Fruit fly (Drosophila melanogaster): ENCODE results near the gene CG34180.

Gene CG34180

DNA sequence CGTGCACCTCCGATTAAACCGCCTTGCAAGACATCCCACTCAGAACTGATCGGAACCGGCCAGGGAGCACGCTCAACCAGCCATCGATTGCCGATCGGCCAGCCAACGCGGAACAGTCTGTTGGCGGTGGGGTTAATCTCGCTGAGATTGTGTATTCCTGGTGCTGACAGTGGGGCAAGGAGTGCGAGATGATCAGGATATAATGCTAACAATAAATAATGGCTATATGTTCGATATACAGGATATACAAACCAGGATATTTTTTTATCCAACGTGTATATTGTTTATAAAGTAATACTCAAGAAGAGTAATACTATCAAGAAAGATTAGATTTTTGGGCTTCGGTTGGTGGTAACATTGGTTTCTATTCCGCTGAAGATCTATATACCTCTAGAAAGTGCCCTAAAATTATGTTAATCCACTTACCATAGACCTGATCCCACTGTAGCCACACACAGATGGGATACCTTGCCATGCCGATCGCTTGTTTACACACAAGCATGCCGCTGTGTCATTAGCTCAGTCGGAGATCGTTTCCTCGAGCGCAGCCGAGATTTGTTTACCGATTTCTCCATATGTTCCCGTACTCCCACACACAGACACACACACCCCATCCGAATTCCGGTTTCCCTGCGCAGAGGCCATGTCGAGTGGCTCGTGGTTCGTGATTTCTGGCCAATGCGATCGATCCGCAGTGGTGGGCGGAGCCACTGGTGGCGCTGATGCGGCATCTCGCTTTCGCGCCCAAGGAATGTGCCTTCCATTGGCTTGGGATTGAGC lies 40.8 kb upstream of the CG34180 start, which contains the start of gene H2.0:
TSS of gene H2.0 (minus strand) at position 51 of the 780 bp plus-strand sequence.
- TF ChIP-seq CG7368 (GFP tag; optimal IDR thresholded peaks at IDR 0.05), result peak; percentile 3
- TF ChIP-seq CG6792 (GFP tag; optimal IDR thresholded peaks at IDR 0.05), result peak; percentile 70
- no peak for TF ChIP-seq CG6854 (GFP tag; optimal IDR thresholded peaks at IDR 0.05)
- peak; percentile 32 for TF ChIP-seq Blimp-1 (GFP tag; optimal IDR thresholded peaks at IDR 0.05)
- peak; percentile 93 for TF ChIP-seq Eip78C (GFP tag)
- peak; percentile 63 for TF ChIP-seq spab (GFP tag; optimal IDR thresholded peaks at IDR 0.05)
- peak; percentile 51 for TF ChIP-seq Eip75B (GFP tag; optimal IDR thresholded peaks at IDR 0.05)
- peak; percentile 28 for TF ChIP-seq CG8319 (GFP tag; optimal IDR thresholded peaks at IDR 0.05)
- TF ChIP-seq esn (GFP tag; optimal IDR thresholded peaks at IDR 0.05), result peak; percentile 79
- peak; percentile 58 for TF ChIP-seq CG34406 (GFP tag; optimal IDR thresholded peaks at IDR 0.05)
- TF ChIP-seq fd59A (GFP tag; optimal IDR thresholded peaks at IDR 0.05), result peak; percentile 64
- peak; percentile 53 for TF ChIP-seq pdm3 (GFP tag; optimal IDR thresholded peaks at IDR 0.05)
- TF ChIP-seq Hr4 (GFP tag; optimal IDR thresholded peaks at IDR 0.05), result peak; percentile 50
- peak; percentile 81 for TF ChIP-seq CG32006 (GFP tag; optimal IDR thresholded peaks at IDR 0.05)
- TF ChIP-seq net (GFP tag; optimal IDR thresholded peaks at IDR 0.05), result peak; percentile 58
- peak; percentile 43 for TF ChIP-seq CG4318 (GFP tag; optimal IDR thresholded peaks at IDR 0.05)
- TF ChIP-seq acj6 (GFP tag; optimal IDR thresholded peaks at IDR 0.05), result peak; percentile 68
- TF ChIP-seq topi (GFP tag; optimal IDR thresholded peaks at IDR 0.05), result peak; percentile 78
- TF ChIP-seq lz (GFP tag; optimal IDR thresholded peaks at IDR 0.05), result peak; percentile 75
- peak; percentile 25 for TF ChIP-seq CG1621 (tag; optimal IDR thresholded peaks at IDR 0.05)
- TF ChIP-seq Sox14 (GFP tag; optimal IDR thresholded peaks at IDR 0.05), result peak; percentile 75
- peak; percentile 59 for TF ChIP-seq CG6276 (GFP tag; optimal IDR thresholded peaks at IDR 0.05)
- TF ChIP-seq achi (GFP tag; optimal IDR thresholded peaks at IDR 0.05), result peak; percentile 73
- TF ChIP-seq CG6808 (GFP tag; optimal IDR thresholded peaks at IDR 0.05), result peak; percentile 59
- TF ChIP-seq cyc (GFP tag; optimal IDR thresholded peaks at IDR 0.05), result peak; percentile 64
- TF ChIP-seq CG11762 (GFP tag; optimal IDR thresholded peaks at IDR 0.05; ENCODE audit: insufficient read depth), result peak; percentile 37
- peak; percentile 76 for TF ChIP-seq fkh (GFP tag; optimal IDR thresholded peaks at IDR 0.05)
- TF ChIP-seq CG3919 (GFP tag; optimal IDR thresholded peaks at IDR 0.05), result peak; percentile 81
- TF ChIP-seq Hr39 (GFP tag; optimal IDR thresholded peaks at IDR 0.05), result peak; percentile 68
- TF ChIP-seq Ets96B (tag; optimal IDR thresholded peaks at IDR 0.05), result peak; percentile 70
- no peak for TF ChIP-seq CG3032 (tag; optimal IDR thresholded peaks at IDR 0.05)
- no peak for TF ChIP-seq Gug (GFP tag; IDR thresholded peaks at IDR 0.05)
- TF ChIP-seq CG8119 (GFP tag; IDR thresholded peaks at IDR 0.05), result peak; percentile 71
- peak; percentile 55 for TF ChIP-seq Sox102F (GFP tag; optimal IDR thresholded peaks at IDR 0.05)
- peak; percentile 67 for TF ChIP-seq Ets21C (GFP tag; optimal IDR thresholded peaks at IDR 0.05)
- peak; percentile 69 for TF ChIP-seq Smox (GFP tag; optimal IDR thresholded peaks at IDR 0.05)
- 0 out of 3 replicates have a peak, but pooled peaks have one; percentile 8 for TF ChIP-seq eg (GFP tag; IDR thresholded peaks at IDR 0.05)
- peak; percentile 49 for TF ChIP-seq Lpt (GFP tag; optimal IDR thresholded peaks at IDR 0.05)
- TF ChIP-seq dsx (GFP tag; optimal IDR thresholded peaks at IDR 0.05; ENCODE audit: poor library complexity, severe bottlenecking), result no peak
- peak; percentile 71 for TF ChIP-seq CG10631 (GFP tag; optimal IDR thresholded peaks at IDR 0.05)
- no peak for TF ChIP-seq CG16779 (tag; optimal IDR thresholded peaks at IDR 0.05)
- TF ChIP-seq salr (GFP tag; optimal IDR thresholded peaks at IDR 0.05), result peak in 1 of 2 experiments; percentile 64
- no peak for TF ChIP-seq Eip93F (GFP tag; optimal IDR thresholded peaks at IDR 0.05)
- TF ChIP-seq dac (GFP tag; optimal IDR thresholded peaks at IDR 0.05), result peak; percentile 42
- TF ChIP-seq Sox15 (GFP tag; optimal IDR thresholded peaks at IDR 0.05), result peak; percentile 26
- peak; percentile 51 for TF ChIP-seq vri (GFP tag; optimal IDR thresholded peaks at IDR 0.05)
- TF ChIP-seq CG11294 (GFP tag; IDR thresholded peaks at IDR 0.05), result no peak
- TF ChIP-seq CG6163 (GFP tag; IDR thresholded peaks at IDR 0.05), result peak; percentile 51; the same call in 1 of the 3 replicates
- peak; percentile 67 for TF ChIP-seq CG10669 (GFP tag; optimal IDR thresholded peaks at IDR 0.05)
- peak; percentile 50 for TF ChIP-seq CG11902 (GFP tag; optimal IDR thresholded peaks at IDR 0.05)
